Worm (Caenorhabditis elegans) whole organism, late embryonic: ENCODE data around the gene Y51A2D.1.

Experiments used
- ceh-24 ChIP-seq: sonication (generic microtip); optimal IDR thresholded peaks from 2 replicates; lab custom pipeline; 2016; ENCODE audit warnings: mild to moderate bottlenecking, missing genetic modification characterization, missing compliant biosample characterization
- nhr-11 ChIP-seq: fragments of 150-350 bp; optimal IDR thresholded peaks from 2 replicates; lab custom pipeline; 2014; ENCODE audit warnings: missing biosample characterization, missing genetic modification characterization
- npax-4 ChIP-seq: sonication (generic microtip); optimal IDR thresholded peaks from 2 replicates; lab custom pipeline; 2016; ENCODE audit warnings: missing genetic modification characterization, missing compliant biosample characterization
- pat-9 ChIP-seq: fragments of 200-800 bp; sonication (Bioruptor generic); optimal IDR thresholded peaks from 2 replicates; lab custom pipeline; 2018; ENCODE audit warnings: mild to moderate bottlenecking, missing genetic modification characterization, moderate library complexity, missing compliant biosample characterization
- pha-4 ChIP-seq: fragments of 150-350 bp; optimal IDR thresholded peaks from 2 replicates; lab custom pipeline; 2018; ENCODE audit warnings: missing biosample characterization, missing genetic modification reagents, missing genetic modification characterization

- no peak for TF ChIP-seq nhr-11 (tag; lab: Kevin White, UChicago)
- no peak for TF ChIP-seq pha-4 (tag; lab: Kevin White, UChicago)
- TF ChIP-seq pat-9 (tag; lab: Kevin White, UChicago), result no peak
- TF ChIP-seq npax-4, result no peak
- TF ChIP-seq ceh-24 (tag; lab: Kevin White, UChicago), result no peak
These were observed 40.6 kb upstream of the Y51A2D.1 start, which contains the start of gene ZK228.13 for ce11 chrV:18468097-18468496.
